Fruit fly (Drosophila melanogaster): ENCODE data around the gene CG43703.

The CG43703 gene

DNA sequence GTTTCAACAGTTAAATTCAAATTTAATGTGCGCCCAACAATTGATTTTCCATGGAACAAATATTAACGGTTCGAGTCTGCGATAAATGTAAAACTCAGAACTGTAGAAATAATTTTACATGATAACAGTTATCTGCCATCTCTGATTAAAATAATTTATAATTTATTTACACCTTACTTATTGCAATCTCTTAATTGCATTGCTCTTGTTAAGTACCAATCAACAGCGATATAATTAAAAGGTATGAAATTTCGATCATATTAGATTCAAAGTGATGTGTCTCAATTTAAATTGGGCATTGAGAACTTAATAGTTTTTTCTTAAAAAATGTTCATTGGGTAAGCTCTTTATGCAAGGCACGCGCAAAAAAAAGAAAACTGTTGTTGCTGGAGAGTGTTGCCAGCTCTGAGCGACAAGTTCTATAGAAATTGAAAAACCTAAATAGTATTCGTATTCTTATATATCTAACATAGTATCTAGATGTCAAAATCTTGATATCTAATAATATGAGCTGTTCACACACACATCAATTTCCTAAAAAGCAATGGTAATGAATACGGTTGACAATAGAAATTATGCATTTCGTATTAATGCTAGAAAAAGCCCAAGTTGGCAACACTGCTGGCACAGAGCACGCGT lies 37.6 kb downstream of the CG43703 start (continued):
- TF ChIP-seq chif (GFP tag; optimal IDR thresholded peaks at IDR 0.05) = peak in 1 of 2 experiments; percentile 30
- peak; percentile 20 for TF ChIP-seq Meics (GFP tag; optimal IDR thresholded peaks at IDR 0.05)
- no peak; the same call in 1 of the 2 replicates for TF ChIP-seq CG7372 (GFP tag; IDR thresholded peaks at IDR 0.05)
- no peak for TF ChIP-seq vnd (GFP tag; IDR thresholded peaks at IDR 0.05; ENCODE audit: partially characterized antibody)
- TF ChIP-seq pum (GFP tag; optimal IDR thresholded peaks at IDR 0.05) = peak; percentile 25
- TF ChIP-seq pan (optimal IDR thresholded peaks at IDR 0.05) = no peak
- peak in 1 of 2 experiments; percentile 71 for TF ChIP-seq pan (GFP tag; optimal IDR thresholded peaks at IDR 0.05 in 1 of 2, IDR thresholded peaks at IDR 0.05 in 1 of 2)
- no peak for TF ChIP-seq pros (GFP tag; optimal IDR thresholded peaks at IDR 0.05)
- TF ChIP-seq CG14014 (GFP tag; IDR thresholded peaks at IDR 0.05) = peak; percentile 75
- TF ChIP-seq Kr (GFP tag; optimal IDR thresholded peaks at IDR 0.05) = no peak
- TF ChIP-seq ems (GFP tag; optimal IDR thresholded peaks at IDR 0.05) = peak; percentile 65
- TF ChIP-seq CG17612 (GFP tag; IDR thresholded peaks at IDR 0.05) = 0 out of 2 replicates have a peak, but pooled peaks have one; percentile 24
- no peak for TF ChIP-seq YL-1 (GFP tag; optimal IDR thresholded peaks at IDR 0.05)
- TF ChIP-seq ara (GFP tag; IDR thresholded peaks at IDR 0.05) = peak; percentile 60
- TF ChIP-seq Dp (GFP tag; optimal IDR thresholded peaks at IDR 0.05) = peak; percentile 54
- TF ChIP-seq CG11456 (GFP tag; IDR thresholded peaks at IDR 0.05) = peak; percentile 68; the same call in 2 of the 3 replicates
- TF ChIP-seq sima (GFP tag; optimal IDR thresholded peaks at IDR 0.05) = no peak
- peak; percentile 29 for TF ChIP-seq CG18764 (GFP tag; optimal IDR thresholded peaks at IDR 0.05)
- TF ChIP-seq Mes4 (GFP tag; optimal IDR thresholded peaks at IDR 0.05) = peak; percentile 22
- no peak for TF ChIP-seq tna (GFP tag; IDR thresholded peaks at IDR 0.05; ENCODE audit: partially characterized antibody)
- no peak for TF ChIP-seq cg (GFP tag; optimal IDR thresholded peaks at IDR 0.05)
- no peak for TF ChIP-seq chn (GFP tag; optimal IDR thresholded peaks at IDR 0.05)
- 0 out of 3 replicates have a peak, but pooled peaks have one; percentile 54 for TF ChIP-seq CG2889 (GFP tag; IDR thresholded peaks at IDR 0.05)
- no peak for TF ChIP-seq toy (GFP tag; IDR thresholded peaks at IDR 0.05)
- no peak for TF ChIP-seq ro (GFP tag; IDR thresholded peaks at IDR 0.05)
- peak; percentile 42 for TF ChIP-seq BtbVII (GFP tag; optimal IDR thresholded peaks at IDR 0.05)
- TF ChIP-seq maf-S (GFP tag; optimal IDR thresholded peaks at IDR 0.05) = no peak
- peak; percentile 60 for TF ChIP-seq CG1233 (GFP tag; optimal IDR thresholded peaks at IDR 0.05)
- TF ChIP-seq Doc2 (GFP tag; IDR thresholded peaks at IDR 0.05) = no peak
- no peak for TF ChIP-seq tup (GFP tag; optimal IDR thresholded peaks at IDR 0.05)
- TF ChIP-seq CG7556 (GFP tag; optimal IDR thresholded peaks at IDR 0.05) = peak; percentile 28
- TF ChIP-seq unc-4 (GFP tag; IDR thresholded peaks at IDR 0.05; ENCODE audit: partially characterized antibody) = 0 out of 2 replicates have a peak, but pooled peaks have one; percentile 13
- TF ChIP-seq repo (GFP tag; optimal IDR thresholded peaks at IDR 0.05) = no peak
- TF ChIP-seq Optix (GFP tag; IDR thresholded peaks at IDR 0.05) = no peak
- TF ChIP-seq dmrt11E (tag; optimal IDR thresholded peaks at IDR 0.05) = no peak
- TF ChIP-seq run (tag; optimal IDR thresholded peaks at IDR 0.05) = peak; percentile 0
- peak; percentile 48 for TF ChIP-seq CG2875 (GFP tag; optimal IDR thresholded peaks at IDR 0.05)
- TF ChIP-seq CG10366 (GFP tag; IDR thresholded peaks at IDR 0.05) = peak; percentile 61
- TF ChIP-seq Adf1 (GFP tag; IDR thresholded peaks at IDR 0.05) = 0 out of 2 replicates have a peak, but pooled peaks have one; percentile 6
- TF ChIP-seq zfh1 (GFP tag; IDR thresholded peaks at IDR 0.05) = peak; percentile 62; the same call in 2 of the 3 replicates
- no peak for TF ChIP-seq Poxn (GFP tag; IDR thresholded peaks at IDR 0.05)
- peak; percentile 31 for TF ChIP-seq slou (GFP tag; optimal IDR thresholded peaks at IDR 0.05)
- TF ChIP-seq zf30C (GFP tag; optimal IDR thresholded peaks at IDR 0.05) = no peak
- peak; percentile 45; the same call in 1 of the 2 replicates for TF ChIP-seq CG6272 (GFP tag; IDR thresholded peaks at IDR 0.05)
- TF ChIP-seq CG8924 (tag; optimal IDR thresholded peaks at IDR 0.05) = peak; percentile 84
- peak; percentile 39 for TF ChIP-seq CG30431 (GFP tag; optimal IDR thresholded peaks at IDR 0.05)
- no peak for TF ChIP-seq CG8388 (GFP tag; optimal IDR thresholded peaks at IDR 0.05)
- no peak for TF ChIP-seq Trl (optimal IDR thresholded peaks at IDR 0.05)
- TF ChIP-seq Trl (GFP tag; optimal IDR thresholded peaks at IDR 0.05) = no peak
- peak; percentile 77 for TF ChIP-seq slbo (GFP tag; IDR thresholded peaks at IDR 0.05)
- TF ChIP-seq Dad (GFP tag; optimal IDR thresholded peaks at IDR 0.05) = no peak

Data from whole organism, embryonic.